Fruit fly (Drosophila melanogaster) whole organism, embryonic: Measurements from ENCODE around the gene CAH1.

Source experiments
- Bteb2 ChIP-seq: fragments of 200-800 bp; sonication (Bioruptor generic); optimal IDR thresholded peaks from 2 replicates; lab custom pipeline; 2016; ENCODE audit warnings: missing biosample characterization, missing genetic modification characterization
- CG1024 ChIP-seq: fragments of 200-800 bp; sonication (Bioruptor generic); IDR thresholded peaks from 2 replicates; pipeline ENCODE4 v1.3.6; 2022; ENCODE audit warnings: missing biosample characterization, missing genetic modification characterization
- CG10274 ChIP-seq: fragments of 200-800 bp; sonication (Bioruptor generic); optimal IDR thresholded peaks from 3 replicates; lab custom pipeline; 2017; ENCODE audit warnings: missing biosample characterization, mild to moderate bottlenecking, missing genetic modification characterization
- CG10366 ChIP-seq: fragments of 200-800 bp; sonication (Bioruptor generic); IDR thresholded peaks from 2 replicates; pipeline ENCODE4 v1.3.6; 2022; ENCODE audit warnings: missing biosample characterization, missing genetic modification characterization
- CG12104 ChIP-seq: fragments of 200-800 bp; sonication (Bioruptor generic); optimal IDR thresholded peaks from 3 replicates; lab custom pipeline; 2016; ENCODE audit warnings: missing biosample characterization, missing genetic modification characterization
- CG12219 ChIP-seq: fragments of 200-800 bp; sonication (Bioruptor generic); optimal IDR thresholded peaks from 3 replicates; lab custom pipeline; 2018; ENCODE audit warnings: missing biosample characterization, mild to moderate bottlenecking, missing genetic modification characterization
- CG1233 ChIP-seq: fragments of 200-800 bp; sonication (Bioruptor generic); optimal IDR thresholded peaks from 4 replicates; lab custom pipeline; 2018; ENCODE audit warnings: missing biosample characterization, mild to moderate bottlenecking, missing genetic modification characterization
- CG12744 ChIP-seq: fragments of 200-800 bp; sonication (Bioruptor generic); optimal IDR thresholded peaks from 2 replicates; lab custom pipeline; 2016; ENCODE audit warnings: missing biosample characterization, missing genetic modification characterization
- CG13624 ChIP-seq: fragments of 200-800 bp; sonication (Bioruptor generic); optimal IDR thresholded peaks from 2 replicates; lab custom pipeline; 2016; ENCODE audit warnings: missing biosample characterization, missing genetic modification characterization
- CG14860 ChIP-seq: fragments of 200-800 bp; sonication (Bioruptor generic); IDR thresholded peaks from 3 replicates; pipeline ENCODE4 v1.3.6; 2022; ENCODE audit warnings: missing biosample characterization, missing genetic modification characterization; ENCODE audit not compliant: partially characterized antibody
- CG15514 ChIP-seq: fragments of 200-800 bp; sonication (Bioruptor generic); optimal IDR thresholded peaks from 3 replicates; lab custom pipeline; 2017; ENCODE audit warnings: missing biosample characterization, missing genetic modification characterization, mild to moderate bottlenecking, moderate library complexity, missing genetic modification reagents
- CG1603 ChIP-seq: fragments of 200-800 bp; sonication (Bioruptor generic); optimal IDR thresholded peaks from 2 replicates; lab custom pipeline; 2019; ENCODE audit warnings: missing biosample characterization, mild to moderate bottlenecking, missing genetic modification characterization, moderate library complexity
- CG30020 ChIP-seq: fragments of 200-800 bp; optimal IDR thresholded peaks from 2 replicates; lab custom pipeline; 2019; ENCODE audit warnings: missing biosample characterization, mild to moderate bottlenecking, missing genetic modification characterization, moderate library complexity
- CG30431 ChIP-seq: fragments of 200-800 bp; sonication (Bioruptor generic); optimal IDR thresholded peaks from 2 replicates; lab custom pipeline; 2017; ENCODE audit warnings: missing biosample characterization, missing genetic modification characterization
- CG34422 ChIP-seq: fragments of 200-800 bp; sonication (Bioruptor generic); IDR thresholded peaks from 3 replicates; pipeline ENCODE4 v1.3.6; 2022; ENCODE audit warnings: missing biosample characterization, missing genetic modification characterization
- CG4404 ChIP-seq: fragments of 200-800 bp; sonication (Bioruptor generic); IDR thresholded peaks from 2 replicates; pipeline ENCODE4 v1.3.6; 2022; ENCODE audit warnings: missing biosample characterization, missing genetic modification characterization
- CG9817 ChIP-seq: fragments of 200-800 bp; sonication (Bioruptor generic); optimal IDR thresholded peaks from 2 replicates; lab custom pipeline; 2018; ENCODE audit warnings: missing biosample characterization, mild to moderate bottlenecking, missing genetic modification characterization, moderate library complexity
- CoRest ChIP-seq: fragments of 200-800 bp; sonication (Bioruptor generic); optimal IDR thresholded peaks from 3 replicates; lab custom pipeline; 2018; ENCODE audit warnings: missing biosample characterization, mild to moderate bottlenecking, missing genetic modification characterization, moderate library complexity
- D19B ChIP-seq: fragments of 200-800 bp; sonication (Bioruptor generic); optimal IDR thresholded peaks from 2 replicates; lab custom pipeline; 2017; ENCODE audit warnings: missing biosample characterization, mild to moderate bottlenecking, missing genetic modification characterization
- E2f1 ChIP-seq: fragments of 200-800 bp; sonication (Bioruptor generic); IDR thresholded peaks from 2 replicates; pipeline ENCODE4 v1.3.6; 2022; ENCODE audit warnings: missing biosample characterization, missing genetic modification characterization
- Hand ChIP-seq: fragments of 200-800 bp; sonication (Bioruptor generic); optimal IDR thresholded peaks from 2 replicates; lab custom pipeline; 2017; ENCODE audit warnings: mild to moderate bottlenecking, missing biosample characterization, missing genetic modification reagents, missing genetic modification characterization
- HmgZ ChIP-seq: fragments of 200-800 bp; sonication (Bioruptor generic); optimal IDR thresholded peaks from 2 replicates; lab custom pipeline; 2018; ENCODE audit warnings: missing biosample characterization, mild to moderate bottlenecking, missing genetic modification characterization
- MBD-R2 ChIP-seq: fragments of 200-800 bp; sonication (Bioruptor generic); IDR thresholded peaks from 2 replicates; pipeline ENCODE4 v1.3.6; 2022; ENCODE audit warnings: missing biosample characterization, missing genetic modification characterization
- MTF-1 ChIP-seq: fragments of 200-800 bp; sonication (Bioruptor generic); optimal IDR thresholded peaks from 2 replicates; lab custom pipeline; 2018; ENCODE audit warnings: missing biosample characterization, mild to moderate bottlenecking, missing genetic modification characterization, borderline replicate concordance
- Myb ChIP-seq: fragments of 200-800 bp; sonication (Bioruptor generic); optimal IDR thresholded peaks from 2 replicates; lab custom pipeline; 2016; ENCODE audit warnings: missing biosample characterization, missing genetic modification characterization
- NC2α ChIP-seq: fragments of 200-800 bp; sonication (Bioruptor generic); optimal IDR thresholded peaks from 2 replicates; lab custom pipeline; 2016; ENCODE audit warnings: missing biosample characterization, missing genetic modification characterization
- Rx ChIP-seq: fragments of 200-800 bp; sonication (Bioruptor generic); IDR thresholded peaks from 2 replicates; pipeline ENCODE4 v1.3.6; 2022; ENCODE audit warnings: missing biosample characterization, missing genetic modification characterization
- Side ChIP-seq: fragments of 200-800 bp; sonication (Bioruptor generic); optimal IDR thresholded peaks from 2 replicates; lab custom pipeline; 2016; ENCODE audit warnings: missing biosample characterization, missing genetic modification characterization
- Sry-β ChIP-seq: fragments of 200-800 bp; sonication (Bioruptor generic); optimal IDR thresholded peaks from 2 replicates; lab custom pipeline; 2018; ENCODE audit warnings: missing biosample characterization, mild to moderate bottlenecking, missing genetic modification characterization, moderate library complexity
- ap ChIP-seq: fragments of 200-800 bp; sonication (Bioruptor generic); IDR thresholded peaks from 2 replicates; pipeline ENCODE4 v1.3.6; 2022; ENCODE audit warnings: missing biosample characterization, missing genetic modification characterization
- ato ChIP-seq: fragments of 200-800 bp; sonication (Bioruptor generic); IDR thresholded peaks from 2 replicates; pipeline ENCODE4 v1.3.6; 2022; ENCODE audit warnings: missing biosample characterization, missing genetic modification characterization; ENCODE audit not compliant: partially characterized antibody
- cad ChIP-seq: fragments of >200 bp; optimal IDR thresholded peaks from 2 replicates; lab custom pipeline; 2017; ENCODE audit warnings: missing biosample characterization, missing genetic modification characterization
- cg ChIP-seq: fragments of 200-800 bp; sonication (Bioruptor generic); optimal IDR thresholded peaks from 3 replicates; lab custom pipeline; 2019; ENCODE audit warnings: missing biosample characterization, mild to moderate bottlenecking, missing genetic modification characterization, moderate library complexity
- cwo ChIP-seq: fragments of 200-800 bp; sonication (Bioruptor generic); optimal IDR thresholded peaks from 3 replicates; lab custom pipeline; 2017; ENCODE audit warnings: missing biosample characterization, missing genetic modification characterization, mild to moderate bottlenecking, moderate library complexity, missing genetic modification reagents
- dpn ChIP-seq, 2 experiments: fragments of 200-800 bp; sonication (Bioruptor generic); optimal IDR thresholded peaks; 3 replicates each; lab custom pipeline; 2016; ENCODE audit warnings: missing biosample characterization in 2 of 2, missing genetic modification characterization in 2 of 2
- fd102C ChIP-seq: fragments of 200-800 bp; sonication (Bioruptor generic); optimal IDR thresholded peaks from 2 replicates; lab custom pipeline; 2018; ENCODE audit warnings: missing biosample characterization, mild to moderate bottlenecking, missing genetic modification characterization, moderate library complexity
- fd3F ChIP-seq: fragments of 200-800 bp; sonication (Bioruptor generic); optimal IDR thresholded peaks from 2 replicates; lab custom pipeline; 2018; ENCODE audit warnings: missing biosample characterization, mild to moderate bottlenecking, missing genetic modification characterization, moderate library complexity
- fd96Cb ChIP-seq: fragments of 200-800 bp; sonication (Bioruptor generic); optimal IDR thresholded peaks from 2 replicates; lab custom pipeline; 2018; ENCODE audit warnings: missing biosample characterization, mild to moderate bottlenecking, missing genetic modification characterization, moderate library complexity
- fru ChIP-seq: fragments of >200 bp; optimal IDR thresholded peaks from 2 replicates; lab custom pipeline; 2017
- gem ChIP-seq: fragments of 200-800 bp; sonication (Bioruptor generic); optimal IDR thresholded peaks from 2 replicates; lab custom pipeline; 2019; ENCODE audit warnings: missing biosample characterization, mild to moderate bottlenecking, missing genetic modification characterization, moderate library complexity
- gro ChIP-seq: fragments of 200-800 bp; sonication (Bioruptor generic); optimal IDR thresholded peaks from 2 replicates; lab custom pipeline; 2016; ENCODE audit warnings: missing biosample characterization, missing genetic modification characterization
- hth ChIP-seq: fragments of >200 bp; optimal IDR thresholded peaks from 2 replicates; lab custom pipeline; 2017; ENCODE audit warnings: inconsistent platforms
- jing ChIP-seq: fragments of 200-800 bp; sonication (Bioruptor generic); optimal IDR thresholded peaks from 2 replicates; lab custom pipeline; 2018; ENCODE audit warnings: missing biosample characterization, mild to moderate bottlenecking, missing genetic modification characterization
- lab ChIP-seq: fragments of 200-800 bp; sonication (Bioruptor generic); optimal IDR thresholded peaks from 3 replicates; lab custom pipeline; 2017; ENCODE audit warnings: missing biosample characterization, missing genetic modification characterization, mild to moderate bottlenecking, moderate library complexity, missing genetic modification reagents
- lbe ChIP-seq: fragments of 200-800 bp; sonication (Bioruptor generic); optimal IDR thresholded peaks from 2 replicates; lab custom pipeline; 2016; ENCODE audit warnings: missing biosample characterization, mild to moderate bottlenecking, missing genetic modification characterization
- nom ChIP-seq: fragments of 200-800 bp; sonication (Bioruptor generic); optimal IDR thresholded peaks from 2 replicates; lab custom pipeline; 2017; ENCODE audit warnings: missing biosample characterization, missing genetic modification characterization, mild to moderate bottlenecking, moderate library complexity, missing genetic modification reagents
- onecut ChIP-seq: fragments of 200-800 bp; sonication (Bioruptor generic); IDR thresholded peaks from 2 replicates; pipeline ENCODE4 v1.3.6; 2022; ENCODE audit warnings: missing biosample characterization, missing genetic modification characterization
- org-1 ChIP-seq: fragments of 200-800 bp; sonication (Bioruptor generic); optimal IDR thresholded peaks from 2 replicates; lab custom pipeline; 2017; ENCODE audit warnings: missing biosample characterization, missing genetic modification characterization
- sens ChIP-seq: fragments of 200-800 bp; sonication (Bioruptor generic); peaks from one replicate; lab custom pipeline; 2016; ENCODE audit warnings: missing biosample characterization, missing genetic modification characterization
- ssp ChIP-seq: fragments of 200-800 bp; sonication (Bioruptor generic); IDR thresholded peaks from 2 replicates; pipeline ENCODE4 v1.3.6; 2022; ENCODE audit warnings: missing biosample characterization, missing genetic modification characterization
- unc-4 ChIP-seq: fragments of 200-800 bp; sonication (Bioruptor generic); IDR thresholded peaks from 2 replicates; pipeline ENCODE4 v1.3.6; 2022; ENCODE audit warnings: missing biosample characterization, missing genetic modification characterization; ENCODE audit not compliant: partially characterized antibody
- vvl ChIP-seq: fragments of 200-800 bp; sonication (Bioruptor generic); IDR thresholded peaks from 2 replicates; pipeline ENCODE4 v1.3.6; 2022; ENCODE audit warnings: missing biosample characterization, missing genetic modification characterization

CAH1 gene

dm6 chr2L:13833058-13833457 lies 29.6 kb downstream of the CAH1 start, which contains the start of the genes GatC, PolG2 and Polr2C (continued):
- TF ChIP-seq MBD-R2 (GFP tag; lab: Robert Waterston, UW) (peak; percentile 82), cad (GFP tag; lab: Kevin White, UChicago) (no peak), CG13624 (peak; percentile 36), ap (GFP tag; lab: Robert Waterston, UW) (no peak), CG10274 (GFP tag; lab: Kevin White, UChicago) (no peak), CG1024 (no peak), lbe (GFP tag; lab: Kevin White, UChicago) (no peak), Sry-β (GFP tag; lab: Kevin White, UChicago) (peak; percentile 81), CG10366 (GFP tag; lab: Robert Waterston, UW) (peak; percentile 67), fru (lab: Kevin White, UChicago) (no peak), CG1233 (GFP tag; lab: Kevin White, UChicago) (no peak), CG12219 (no peak), gem (tag; lab: Kevin White, UChicago) (no peak), Hand (GFP tag; lab: Kevin White, UChicago) (no peak), CG14860 (peak; percentile 76), lab (GFP tag; lab: Kevin White, UChicago) (no peak), CG4404 (no peak), ato (GFP tag; lab: Robert Waterston, UW) (peak; percentile 87), CG15514 (peak; percentile 82), Side (GFP tag; lab: Kevin White, UChicago) (peak; percentile 26), MTF-1 (GFP tag; lab: Kevin White, UChicago) (no peak), E2f1 (no peak), fd96Cb (tag; lab: Kevin White, UChicago) (no peak), vvl (GFP tag; lab: Robert Waterston, UW) (peak; percentile 70), nom (GFP tag; lab: Kevin White, UChicago) (no peak), CG12104 (GFP tag; lab: Kevin White, UChicago) (no peak), CG30020 (peak; percentile 55), sens (GFP tag; lab: Kevin White, UChicago) (peak; percentile 89), CG12744 (GFP tag; lab: Kevin White, UChicago) (no peak), CoRest (tag; lab: Kevin White, UChicago) (peak; percentile 56), Bteb2 (GFP tag; lab: Kevin White, UChicago) (peak; percentile 58), ssp (peak; percentile 79), CG34422 (GFP tag; lab: Robert Waterston, UW) (peak; percentile 62; the same call in 1 of the 3 replicates), org-1 (GFP tag; lab: Kevin White, UChicago) (no peak), gro (GFP tag; lab: Kevin White, UChicago) (peak; percentile 13), NC2α (GFP tag; lab: Kevin White, UChicago) (no peak), unc-4 (peak; percentile 81), jing (GFP tag; lab: Kevin White, UChicago) (no peak), Myb (GFP tag; lab: Kevin White, UChicago) (peak; percentile 49), HmgZ (tag; lab: Kevin White, UChicago) (peak; percentile 61), fd102C (GFP tag; lab: Kevin White, UChicago) (no peak), cwo (GFP tag; lab: Kevin White, UChicago) (no peak), cg (no peak), dpn (GFP tag; optimal IDR thresholded peaks at IDR 0.05; lab: Kevin White, UChicago) (peak; percentile 28 to 66), CG30431 (GFP tag; lab: Kevin White, UChicago) (no peak), onecut (GFP tag; lab: Robert Waterston, UW) (no peak), D19B (GFP tag; lab: Kevin White, UChicago) (no peak), CG9817 (tag; lab: Kevin White, UChicago) (peak; percentile 40), hth (lab: Kevin White, UChicago) (no peak), Rx (GFP tag; lab: Robert Waterston, UW) (no peak), fd3F (GFP tag; lab: Kevin White, UChicago) (no peak), CG1603 (tag; lab: Kevin White, UChicago) (peak; percentile 65)
